Worm (Caenorhabditis elegans): Measurements from ENCODE around the gene sups-1.

- TF ChIP-seq blmp-1 (tag; optimal IDR thresholded peaks at IDR 0.05) (no peak), unc-62 (GFP tag; optimal IDR thresholded peaks at IDR 0.05) (no peak), nhr-12 (tag; optimal IDR thresholded peaks at IDR 0.05) (no peak)
Observed at ce11 chrX:5962560-5962959, 41.4 kb upstream of the sups-1 start.

All from whole organism, mixed stage, embryonic.